Fruit fly (Drosophila melanogaster): ENCODE measurements around the gene amd.
A peak's percentile ranks its signal among the peaks of the same experiment; 100 is the strongest.

Gene amd

DNA sequence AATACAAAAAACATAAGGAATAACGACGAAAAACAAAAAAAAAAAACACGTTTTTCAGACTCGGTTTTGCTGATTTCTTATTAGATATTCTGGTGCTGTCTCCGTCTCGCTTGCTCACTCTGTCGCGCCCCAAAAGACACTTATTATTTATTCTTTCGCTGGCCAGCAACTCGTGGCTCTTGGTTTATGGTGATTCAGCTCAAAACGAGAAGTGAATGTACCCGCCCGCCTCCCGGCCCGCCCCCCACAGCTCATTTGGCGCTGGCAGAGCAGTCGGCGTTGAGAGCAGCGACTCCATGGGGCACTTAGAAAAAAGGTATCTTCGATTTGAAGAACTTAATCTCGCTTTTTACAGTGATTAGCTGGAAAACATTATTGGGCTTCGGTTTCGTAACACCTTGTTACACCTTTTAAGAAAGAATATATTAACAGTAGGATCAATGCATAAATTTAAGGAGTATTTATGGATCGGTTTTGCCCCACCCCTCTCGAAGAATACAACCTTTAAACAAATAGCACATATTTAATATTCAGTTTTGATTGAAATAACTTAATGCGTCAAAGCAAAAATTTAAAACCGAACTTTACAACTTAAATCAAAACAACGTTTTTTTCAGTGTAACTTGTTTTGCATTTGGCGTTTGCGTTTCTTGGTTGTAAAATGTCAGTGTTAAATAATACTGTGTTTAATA is 31.6 kb downstream of the amd start (continued):
- no peak for TF ChIP-seq sc (optimal IDR thresholded peaks at IDR 0.05)
- TF ChIP-seq sc (GFP tag; optimal IDR thresholded peaks at IDR 0.05) = peak; percentile 55
- TF ChIP-seq CG11085 (GFP tag; IDR thresholded peaks at IDR 0.05) = no peak
- no peak for TF ChIP-seq B-H2 (GFP tag; optimal IDR thresholded peaks at IDR 0.05)
- peak; percentile 79 for TF ChIP-seq lilli (GFP tag; optimal IDR thresholded peaks at IDR 0.05)
- TF ChIP-seq Xrp1 (GFP tag; IDR thresholded peaks at IDR 0.05) = peak; percentile 57; the same call in 1 of the 2 replicates
- TF ChIP-seq Dek (tag; optimal IDR thresholded peaks at IDR 0.05) = peak; percentile 61
- peak; percentile 51 for TF ChIP-seq ewg (GFP tag; optimal IDR thresholded peaks at IDR 0.05)
- no peak for TF ChIP-seq ken (GFP tag; IDR thresholded peaks at IDR 0.05)
- TF ChIP-seq CG10366 (GFP tag; IDR thresholded peaks at IDR 0.05) = peak; percentile 27; the same call in 1 of the 2 replicates
- peak; percentile 70 for TF ChIP-seq NfI (GFP tag; optimal IDR thresholded peaks at IDR 0.05)
- peak; percentile 59 for TF ChIP-seq twi (tag; optimal IDR thresholded peaks at IDR 0.05)
- peak; percentile 52 for TF ChIP-seq her (GFP tag; optimal IDR thresholded peaks at IDR 0.05)
- TF ChIP-seq crol (GFP tag; IDR thresholded peaks at IDR 0.05) = peak; percentile 69; the same call in 1 of the 2 replicates
- peak; percentile 60 for TF ChIP-seq CG4854 (GFP tag; optimal IDR thresholded peaks at IDR 0.05)
- peak; percentile 79 for TF ChIP-seq tio (GFP tag; optimal IDR thresholded peaks at IDR 0.05)
- TF ChIP-seq gcm2 (GFP tag; optimal IDR thresholded peaks at IDR 0.05) = peak; percentile 51
- TF ChIP-seq Fer3 (tag; optimal IDR thresholded peaks at IDR 0.05) = peak; percentile 65
- TF ChIP-seq CG4282 (GFP tag; optimal IDR thresholded peaks at IDR 0.05) = no peak
- peak; percentile 77 for TF ChIP-seq CG11504 (tag; optimal IDR thresholded peaks at IDR 0.05)
- TF ChIP-seq CG17829 (tag; optimal IDR thresholded peaks at IDR 0.05) = peak; percentile 71
- no peak for TF ChIP-seq pfk (GFP tag; optimal IDR thresholded peaks at IDR 0.05)
- TF ChIP-seq MBD-R2 (GFP tag; IDR thresholded peaks at IDR 0.05) = peak; percentile 21; the same call in 1 of the 2 replicates
- peak; percentile 33 for TF ChIP-seq repo (GFP tag; optimal IDR thresholded peaks at IDR 0.05)
- TF ChIP-seq crc (GFP tag; optimal IDR thresholded peaks at IDR 0.05) = peak; percentile 47
- peak; percentile 88 for TF ChIP-seq CG3281 (GFP tag; optimal IDR thresholded peaks at IDR 0.05)
- TF ChIP-seq corto (GFP tag; optimal IDR thresholded peaks at IDR 0.05) = no peak
- peak; percentile 85 for TF ChIP-seq CG9727 (GFP tag; optimal IDR thresholded peaks at IDR 0.05)
- TF ChIP-seq Opbp (GFP tag; IDR thresholded peaks at IDR 0.05; ENCODE audit: partially characterized antibody) = no peak
- peak; percentile 38 for TF ChIP-seq pum (GFP tag; optimal IDR thresholded peaks at IDR 0.05)
- TF ChIP-seq Hand (GFP tag; optimal IDR thresholded peaks at IDR 0.05) = peak; percentile 57
- no peak for TF ChIP-seq seq (GFP tag; IDR thresholded peaks at IDR 0.05)
- no peak for TF ChIP-seq CG9797 (GFP tag; optimal IDR thresholded peaks at IDR 0.05)
- TF ChIP-seq CG8944 (GFP tag; optimal IDR thresholded peaks at IDR 0.05) = peak; percentile 46
- TF ChIP-seq GATAe (GFP tag; conservative IDR thresholded peaks at IDR 0.05) = no peak
- TF ChIP-seq D (optimal IDR thresholded peaks at IDR 0.05) = no peak
- peak; percentile 64 for TF ChIP-seq D (GFP tag; optimal IDR thresholded peaks at IDR 0.05)
- peak; percentile 42 for TF ChIP-seq pb (GFP tag; optimal IDR thresholded peaks at IDR 0.05)
- no peak for TF ChIP-seq vnd (GFP tag; IDR thresholded peaks at IDR 0.05; ENCODE audit: partially characterized antibody)
- TF ChIP-seq tll (GFP tag; optimal IDR thresholded peaks at IDR 0.05) = no peak
- TF ChIP-seq Bteb2 (GFP tag; optimal IDR thresholded peaks at IDR 0.05) = peak; percentile 78
- peak; percentile 57; the same call in 2 of the 3 replicates for TF ChIP-seq row (GFP tag; IDR thresholded peaks at IDR 0.05)
- TF ChIP-seq CG33213 (GFP tag; optimal IDR thresholded peaks at IDR 0.05) = peak; percentile 53
- no peak for TF ChIP-seq ftz-f1 (GFP tag; optimal IDR thresholded peaks at IDR 0.05)
- peak; percentile 44 for TF ChIP-seq jumu (GFP tag; optimal IDR thresholded peaks at IDR 0.05)
- TF ChIP-seq CG7928 (GFP tag; optimal IDR thresholded peaks at IDR 0.05) = peak; percentile 51
- TF ChIP-seq CG4328 (GFP tag; optimal IDR thresholded peaks at IDR 0.05) = peak; percentile 41
- TF ChIP-seq ash1 (GFP tag; optimal IDR thresholded peaks at IDR 0.05) = no peak
- TF ChIP-seq CG8478 (optimal IDR thresholded peaks at IDR 0.05) = no peak
- no peak for TF ChIP-seq h (optimal IDR thresholded peaks at IDR 0.05)
- no peak for TF ChIP-seq fru (optimal IDR thresholded peaks at IDR 0.05)
